Worm (Caenorhabditis elegans): Measurements from ENCODE around the gene C27F2.4.
A peak's percentile ranks its signal among the peaks of the same experiment; 100 is the strongest.
"Not testable (repeated sequence)": the region's sequence is repeated elsewhere in the genome, so short reads cannot be mapped to it uniquely, and the experiment has no call there.

Gene C27F2.4

ce11 chrIII:4986790-4987259 lies 26.7 kb upstream of the C27F2.4 start, which contains the start of the genes C27F2.10 and wdr-60:
Gene C27F2.10 (minus strand): TSS chrIII:4986898.
Gene wdr-60 (plus strand): TSS chrIII:4987209.
- no peak for TF ChIP-seq tra-4 (tag; optimal IDR thresholded peaks at IDR 0.05)
- TF ChIP-seq tbx-11 (GFP tag; IDR thresholded peaks at IDR 0.05): no peak
- no peak for TF ChIP-seq hmbx-1 (tag; optimal IDR thresholded peaks at IDR 0.05)
- TF ChIP-seq hmg-4 (GFP tag; optimal IDR thresholded peaks at IDR 0.05): no peak
- peak; percentile 58 for TF ChIP-seq tbx-37 (GFP tag; conservative IDR thresholded peaks at IDR 0.05)
- no peak for TF ChIP-seq F13C5.2 (tag; optimal IDR thresholded peaks at IDR 0.05)

DNA sequence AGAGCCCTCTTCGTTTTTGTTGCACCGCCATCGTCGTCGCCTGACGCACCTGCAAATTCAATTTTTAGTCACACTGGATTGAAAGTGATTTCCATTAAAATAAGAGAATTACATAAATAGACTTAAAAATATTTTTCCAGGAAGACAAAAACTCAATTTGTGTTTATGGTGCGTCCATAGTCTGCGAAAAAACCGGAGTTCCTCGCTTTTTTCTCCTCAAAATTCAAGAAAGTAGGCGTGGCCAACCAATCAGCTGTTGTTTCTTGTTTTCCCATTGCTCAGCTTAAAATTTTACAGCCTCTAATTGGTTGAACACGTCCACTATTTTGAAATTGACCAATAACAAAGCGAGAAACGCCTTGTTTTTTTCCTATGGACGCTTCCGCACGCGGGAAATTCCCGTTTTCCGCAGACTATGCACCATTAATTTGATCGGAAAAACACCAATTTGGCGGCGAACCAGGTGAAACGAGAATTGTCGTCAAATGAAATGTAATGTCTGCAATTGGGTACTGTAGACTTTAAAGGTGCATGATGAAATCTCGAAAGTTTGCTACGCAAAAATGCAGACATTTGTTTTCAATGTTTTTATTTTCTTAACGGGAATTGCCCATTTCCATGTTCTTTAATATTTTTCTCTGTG lies 24.5 kb upstream of the C27F2.4 start, which contains the start of gene C27F2.7:
C27F2.7 (minus strand) TSS at position 51 of the 643 bp plus-strand sequence.
- no peak for TF ChIP-seq F13C5.2 (tag; optimal IDR thresholded peaks at IDR 0.05)
- TF ChIP-seq aly-1 (tag; optimal IDR thresholded peaks at IDR 0.05): no peak

DNA sequence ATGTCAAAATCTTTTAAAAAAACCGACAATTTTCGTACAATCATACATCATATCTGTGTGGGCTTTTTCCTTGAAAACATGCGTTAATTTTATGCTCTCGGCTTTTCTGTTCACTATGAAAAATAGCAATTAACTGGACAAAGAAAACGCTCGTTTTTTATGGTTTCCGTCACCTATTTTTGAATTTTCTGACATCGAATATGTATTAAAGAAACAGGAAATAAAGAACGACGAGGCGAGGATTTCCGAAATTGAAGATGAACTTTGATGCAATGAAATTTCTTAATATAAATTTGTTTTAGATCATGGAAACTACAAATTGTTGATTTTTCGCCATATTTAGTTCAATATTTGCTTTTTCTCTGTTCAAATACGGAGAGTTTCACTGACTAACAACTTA lies 23.9 kb upstream of the C27F2.4 start:
- no peak for TF ChIP-seq tra-4 (tag; optimal IDR thresholded peaks at IDR 0.05)
- no peak for TF ChIP-seq ets-7 (tag; optimal IDR thresholded peaks at IDR 0.05)
- no peak for TF ChIP-seq ceh-36 (tag; optimal IDR thresholded peaks at IDR 0.05)
- no peak for TF ChIP-seq tbx-37 (GFP tag; conservative IDR thresholded peaks at IDR 0.05)
- TF ChIP-seq ceh-13 (GFP tag; optimal IDR thresholded peaks at IDR 0.05): no peak
- TF ChIP-seq hnd-1 (tag; optimal IDR thresholded peaks at IDR 0.05): no peak
- no peak for TF ChIP-seq flt-1 (GFP tag; IDR thresholded peaks at IDR 0.05)
- no peak for TF ChIP-seq tbx-11 (GFP tag; IDR thresholded peaks at IDR 0.05)
- no peak for TF ChIP-seq hmg-4 (GFP tag; optimal IDR thresholded peaks at IDR 0.05)
- no peak for TF ChIP-seq B0310.2 (tag; optimal IDR thresholded peaks at IDR 0.05)
- TF ChIP-seq F13C5.2 (tag; optimal IDR thresholded peaks at IDR 0.05): no peak
- TF ChIP-seq sea-1 (GFP tag; conservative IDR thresholded peaks at IDR 0.05): no peak
- TF ChIP-seq aly-1 (tag; optimal IDR thresholded peaks at IDR 0.05): no peak
- no peak for TF ChIP-seq scrt-1 (GFP tag; IDR thresholded peaks at IDR 0.05)
- no peak for TF ChIP-seq pes-1 (GFP tag; IDR thresholded peaks at IDR 0.05)
- TF ChIP-seq hmbx-1 (tag; optimal IDR thresholded peaks at IDR 0.05): no peak

DNA sequence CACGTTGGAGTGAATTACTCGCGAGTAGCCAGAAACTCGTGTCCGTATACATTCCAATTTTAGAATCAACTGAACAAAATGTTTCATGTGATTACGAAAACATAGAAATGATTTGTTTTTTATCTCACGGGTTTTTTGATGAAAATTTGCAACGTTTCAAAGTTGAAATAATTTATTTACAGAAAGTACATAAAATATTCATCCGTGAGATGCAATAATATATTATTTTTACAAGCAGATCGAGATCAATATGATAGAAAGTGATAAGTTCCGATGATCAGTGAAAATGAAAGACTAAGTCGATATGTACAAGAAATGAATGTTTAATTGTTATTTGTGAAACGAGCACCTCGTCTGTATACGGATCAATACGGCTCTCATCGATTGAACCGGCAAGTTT lies 20.3 kb upstream of the C27F2.4 start, which contains the start of gene C27F2.6:
C27F2.6 (minus strand) TSS at position 101 of the 400 bp plus-strand sequence.
- not testable (repeated sequence) for TF ChIP-seq hmg-4 (GFP tag; optimal IDR thresholded peaks at IDR 0.05); B0310.2 (tag; optimal IDR thresholded peaks at IDR 0.05); tbx-37 (GFP tag; conservative IDR thresholded peaks at IDR 0.05)

- no peak for TF ChIP-seq F13C5.2 (tag; optimal IDR thresholded peaks at IDR 0.05)
- TF ChIP-seq flt-1 (GFP tag; IDR thresholded peaks at IDR 0.05): no peak
- no peak for TF ChIP-seq B0310.2 (tag; optimal IDR thresholded peaks at IDR 0.05)
- no peak for TF ChIP-seq ceh-13 (GFP tag; optimal IDR thresholded peaks at IDR 0.05)
- no peak for TF ChIP-seq hmbx-1 (tag; optimal IDR thresholded peaks at IDR 0.05)
- TF ChIP-seq tbx-11 (GFP tag; IDR thresholded peaks at IDR 0.05): no peak
- no peak for TF ChIP-seq aly-1 (tag; optimal IDR thresholded peaks at IDR 0.05)
- TF ChIP-seq tra-4 (tag; optimal IDR thresholded peaks at IDR 0.05): no peak
- no peak for TF ChIP-seq ama-1 (optimal IDR thresholded peaks at IDR 0.05)
- no peak for TF ChIP-seq hnd-1 (tag; optimal IDR thresholded peaks at IDR 0.05)
- no peak for TF ChIP-seq tbx-37 (GFP tag; conservative IDR thresholded peaks at IDR 0.05)
- TF ChIP-seq pes-1 (GFP tag; IDR thresholded peaks at IDR 0.05): no peak
- no peak for TF ChIP-seq scrt-1 (GFP tag; IDR thresholded peaks at IDR 0.05)
- TF ChIP-seq sea-1 (GFP tag; conservative IDR thresholded peaks at IDR 0.05): no peak
- TF ChIP-seq hmg-4 (GFP tag; optimal IDR thresholded peaks at IDR 0.05): no peak
Observed at ce11 chrIII:4968146-4968545, 8.0 kb upstream of the C27F2.4 start.

DNA sequence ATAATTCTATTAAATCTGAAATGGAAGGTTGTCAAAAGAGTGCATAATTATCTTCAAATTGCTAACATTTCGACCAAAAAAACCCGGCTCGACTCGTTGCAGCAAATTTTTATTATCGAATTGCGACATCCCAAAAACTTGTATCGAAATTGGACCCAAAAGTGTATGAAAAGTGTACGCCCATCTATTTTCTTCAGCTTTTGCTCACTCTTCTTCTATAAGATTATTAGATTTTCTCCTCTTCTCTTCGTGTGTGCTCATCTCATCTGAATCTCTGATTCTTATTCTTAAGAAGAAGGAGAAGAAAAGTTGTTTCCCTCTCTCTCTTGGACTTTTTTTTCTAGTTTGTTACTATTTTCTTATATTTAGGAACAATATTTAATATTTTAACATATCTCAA lies 7.1 kb upstream of the C27F2.4 start:
- TF ChIP-seq hmg-4 (GFP tag; optimal IDR thresholded peaks at IDR 0.05): no peak
- TF ChIP-seq aly-1 (tag; optimal IDR thresholded peaks at IDR 0.05): no peak
- no peak for TF ChIP-seq sea-1 (GFP tag; conservative IDR thresholded peaks at IDR 0.05)
- TF ChIP-seq hnd-1 (tag; optimal IDR thresholded peaks at IDR 0.05): no peak
- no peak for TF ChIP-seq ets-7 (tag; optimal IDR thresholded peaks at IDR 0.05)
- no peak for TF ChIP-seq flt-1 (GFP tag; IDR thresholded peaks at IDR 0.05)
- TF ChIP-seq B0310.2 (tag; optimal IDR thresholded peaks at IDR 0.05): no peak
- TF ChIP-seq tbx-37 (GFP tag; conservative IDR thresholded peaks at IDR 0.05): no peak
- no peak for TF ChIP-seq ceh-36 (tag; optimal IDR thresholded peaks at IDR 0.05)
- TF ChIP-seq tbx-11 (GFP tag; IDR thresholded peaks at IDR 0.05): no peak
- no peak for TF ChIP-seq pes-1 (GFP tag; IDR thresholded peaks at IDR 0.05)
- TF ChIP-seq F13C5.2 (tag; optimal IDR thresholded peaks at IDR 0.05): no peak
- no peak for TF ChIP-seq hmbx-1 (tag; optimal IDR thresholded peaks at IDR 0.05)
- TF ChIP-seq tra-4 (tag; optimal IDR thresholded peaks at IDR 0.05): no peak

DNA sequence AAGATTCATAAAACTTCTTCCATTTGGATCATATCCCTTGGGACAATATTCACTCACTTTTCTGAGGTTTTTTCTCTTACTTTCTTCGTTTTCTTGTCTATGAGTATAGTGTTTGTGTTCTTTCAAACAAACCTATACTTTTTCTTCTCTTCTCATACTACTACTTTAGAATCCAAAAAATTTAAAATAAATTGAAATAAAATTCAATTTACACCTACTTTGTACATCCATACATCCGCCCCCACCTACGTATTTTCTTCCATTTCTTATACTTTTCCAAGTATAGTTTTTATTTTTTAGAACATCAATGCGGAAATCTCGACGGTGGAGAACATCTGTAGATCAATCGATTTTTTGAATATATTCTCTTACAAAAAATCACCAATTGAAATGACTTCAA lies 5.2 kb upstream of the C27F2.4 start, which contains the start of gene nca-2:
nca-2 (plus strand) TSS at position 301 of the 400 bp plus-strand sequence.
- no peak for TF ChIP-seq pes-1 (GFP tag; IDR thresholded peaks at IDR 0.05)
- TF ChIP-seq hmg-4 (GFP tag; optimal IDR thresholded peaks at IDR 0.05): no peak
- no peak for TF ChIP-seq tra-4 (tag; optimal IDR thresholded peaks at IDR 0.05)
- TF ChIP-seq tbx-37 (GFP tag; conservative IDR thresholded peaks at IDR 0.05): no peak
- TF ChIP-seq F13C5.2 (tag; optimal IDR thresholded peaks at IDR 0.05): no peak
- no peak for TF ChIP-seq hmbx-1 (tag; optimal IDR thresholded peaks at IDR 0.05)
- TF ChIP-seq B0310.2 (tag; optimal IDR thresholded peaks at IDR 0.05): no peak
- no peak for TF ChIP-seq ets-7 (tag; optimal IDR thresholded peaks at IDR 0.05)
- no peak for TF ChIP-seq hnd-1 (tag; optimal IDR thresholded peaks at IDR 0.05)

- TF ChIP-seq aly-1 (tag; optimal IDR thresholded peaks at IDR 0.05) (no peak), sea-1 (GFP tag; conservative IDR thresholded peaks at IDR 0.05) (0 out of 2 replicates have a peak, but pooled peaks have one; percentile 14), tbx-11 (GFP tag; IDR thresholded peaks at IDR 0.05) (0 out of 2 replicates have a peak, but pooled peaks have one; percentile 5), hmbx-1 (tag; optimal IDR thresholded peaks at IDR 0.05) (no peak), ets-7 (tag; optimal IDR thresholded peaks at IDR 0.05) (peak; percentile 1), hnd-1 (tag; optimal IDR thresholded peaks at IDR 0.05) (no peak), pes-1 (GFP tag; IDR thresholded peaks at IDR 0.05) (peak; percentile 67), hmg-4 (GFP tag; optimal IDR thresholded peaks at IDR 0.05) (no peak), F13C5.2 (tag; optimal IDR thresholded peaks at IDR 0.05) (peak; percentile 91)
Observed at ce11 chrIII:4962886-4963285, 2.8 kb upstream of the C27F2.4 start, which contains the start of gene C27F2.9. Gene C27F2.9 (minus strand): TSS chrIII:4963044.
